Fruit fly (Drosophila melanogaster): Measurements from ENCODE around the gene CG13711.
A peak's percentile ranks its signal among the peaks of the same experiment; 100 is the strongest.

Gene CG13711

DNA sequence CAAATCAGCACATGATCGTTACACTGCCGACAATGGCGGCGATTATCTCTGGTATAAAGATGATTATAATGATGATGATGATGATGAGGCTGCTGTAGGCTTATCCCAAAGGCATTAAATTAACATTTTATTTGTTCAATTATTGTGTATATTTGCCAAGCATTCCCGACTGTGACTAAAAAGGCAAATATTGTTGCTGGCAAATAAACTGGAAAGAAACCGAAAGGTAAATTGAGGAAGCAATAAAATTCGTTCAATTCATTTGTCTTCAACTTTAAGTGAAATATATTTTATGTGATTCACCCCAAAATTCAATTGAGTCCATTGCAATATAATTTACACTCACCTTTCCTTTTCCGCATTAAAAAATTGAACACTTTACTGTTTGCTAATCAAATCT lies 9.6 kb upstream of the CG13711 start:
- no peak for TF ChIP-seq CG34367 (tag; optimal IDR thresholded peaks at IDR 0.05)
- TF ChIP-seq CG13204 (GFP tag; optimal IDR thresholded peaks at IDR 0.05): no peak
- TF ChIP-seq CG4496 (GFP tag; IDR thresholded peaks at IDR 0.05): no peak
- TF ChIP-seq EcR (GFP tag; optimal IDR thresholded peaks at IDR 0.05): no peak
- TF ChIP-seq fd96Ca (GFP tag; IDR thresholded peaks at IDR 0.05): no peak
- TF ChIP-seq Ets98B (GFP tag; IDR thresholded peaks at IDR 0.05): no peak

DNA sequence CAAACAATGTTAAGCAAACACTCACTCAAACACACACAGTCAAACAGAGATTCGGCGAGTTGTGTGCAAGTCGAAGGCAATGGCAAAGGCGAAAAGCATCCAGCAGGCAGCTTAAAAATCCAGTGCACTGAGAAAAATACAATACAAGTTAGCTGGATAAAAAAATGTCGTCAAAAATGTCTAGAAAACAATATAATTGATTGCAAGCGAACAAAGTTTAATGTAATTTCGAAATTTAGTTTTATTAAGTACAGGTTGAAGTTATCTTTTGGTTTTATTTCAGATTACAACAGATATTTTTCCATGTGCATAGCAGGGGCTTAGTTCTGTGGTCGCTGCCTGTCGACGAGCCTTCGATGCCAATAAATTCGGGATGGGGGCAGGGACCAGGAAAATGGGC lies 8.6 kb upstream of the CG13711 start:
- TF ChIP-seq CG12605 (GFP tag; IDR thresholded peaks at IDR 0.05) (no peak), CG32121 (GFP tag; IDR thresholded peaks at IDR 0.05) (no peak), CG4496 (GFP tag; IDR thresholded peaks at IDR 0.05) (peak; percentile 62; the same call in 1 of the 3 replicates), CG34367 (tag; optimal IDR thresholded peaks at IDR 0.05) (peak; percentile 52), CG8159 (tag; optimal IDR thresholded peaks at IDR 0.05) (peak; percentile 66), Ets98B (GFP tag; IDR thresholded peaks at IDR 0.05) (peak; percentile 41; the same call in 1 of the 2 replicates), Pif1B (GFP tag; optimal IDR thresholded peaks at IDR 0.05) (peak; percentile 45), Pif1A (GFP tag; optimal IDR thresholded peaks at IDR 0.05) (peak; percentile 53), fd96Ca (GFP tag; IDR thresholded peaks at IDR 0.05) (no peak), CG17806 (tag; optimal IDR thresholded peaks at IDR 0.05) (peak; percentile 68), CG13204 (GFP tag; optimal IDR thresholded peaks at IDR 0.05) (no peak), gl (tag; optimal IDR thresholded peaks at IDR 0.05) (no peak), rn (GFP tag; IDR thresholded peaks at IDR 0.05) (no peak), CG14655 (GFP tag; optimal IDR thresholded peaks at IDR 0.05) (peak; percentile 62), CG9948 (tag; optimal IDR thresholded peaks at IDR 0.05) (peak; percentile 68), D1 (tag; optimal IDR thresholded peaks at IDR 0.05) (peak; percentile 25), CG8301 (tag; optimal IDR thresholded peaks at IDR 0.05) (peak; percentile 62), CG15710 (tag; optimal IDR thresholded peaks at IDR 0.05) (peak; percentile 58), Snoo (tag; optimal IDR thresholded peaks at IDR 0.05) (peak; percentile 2), EcR (GFP tag; optimal IDR thresholded peaks at IDR 0.05) (no peak), CG10348 (GFP tag; IDR thresholded peaks at IDR 0.05) (no peak)

DNA sequence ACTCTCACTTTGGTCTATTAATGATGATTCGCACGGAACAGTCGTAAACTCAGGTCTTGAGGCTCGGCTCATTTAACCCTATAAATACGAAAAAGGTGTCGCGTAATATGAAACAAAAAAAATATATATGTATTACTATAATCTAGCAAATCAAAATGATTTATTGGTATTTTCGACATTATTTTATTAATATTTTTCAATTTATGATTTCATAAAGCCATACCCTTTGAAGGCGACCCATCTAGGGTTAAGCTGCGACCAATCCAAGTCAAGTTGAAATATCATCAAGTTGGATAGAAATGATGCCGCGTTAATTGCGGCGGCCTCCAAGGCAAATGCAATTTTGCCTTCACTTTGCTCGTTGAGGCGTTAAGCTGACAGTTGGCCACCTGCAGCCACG lies 6.9 kb upstream of the CG13711 start:
- TF ChIP-seq CG8301 (tag; optimal IDR thresholded peaks at IDR 0.05): peak; percentile 9
- peak; percentile 29 for TF ChIP-seq CG8159 (tag; optimal IDR thresholded peaks at IDR 0.05)
- TF ChIP-seq fd96Ca (GFP tag; IDR thresholded peaks at IDR 0.05): no peak
- peak; percentile 23 for TF ChIP-seq CG17806 (tag; optimal IDR thresholded peaks at IDR 0.05)
- no peak for TF ChIP-seq CG10348 (GFP tag; IDR thresholded peaks at IDR 0.05)
- peak; percentile 8 for TF ChIP-seq CG9948 (tag; optimal IDR thresholded peaks at IDR 0.05)
- TF ChIP-seq CG14655 (GFP tag; optimal IDR thresholded peaks at IDR 0.05): peak; percentile 28

- TF ChIP-seq Pif1B (GFP tag; optimal IDR thresholded peaks at IDR 0.05) (no peak), CG13204 (GFP tag; optimal IDR thresholded peaks at IDR 0.05) (no peak), CG17806 (tag; optimal IDR thresholded peaks at IDR 0.05) (no peak), Snoo (tag; optimal IDR thresholded peaks at IDR 0.05) (no peak), CG32121 (GFP tag; IDR thresholded peaks at IDR 0.05) (no peak), Ets98B (GFP tag; IDR thresholded peaks at IDR 0.05) (no peak), CG4496 (GFP tag; IDR thresholded peaks at IDR 0.05) (no peak), CG15710 (tag; optimal IDR thresholded peaks at IDR 0.05) (no peak), Pif1A (GFP tag; optimal IDR thresholded peaks at IDR 0.05) (no peak), EcR (GFP tag; optimal IDR thresholded peaks at IDR 0.05) (no peak), D1 (tag; optimal IDR thresholded peaks at IDR 0.05) (no peak), CG9948 (tag; optimal IDR thresholded peaks at IDR 0.05) (no peak), rn (GFP tag; IDR thresholded peaks at IDR 0.05) (no peak), CG34367 (tag; optimal IDR thresholded peaks at IDR 0.05) (no peak), CG12605 (GFP tag; IDR thresholded peaks at IDR 0.05) (no peak), CG14655 (GFP tag; optimal IDR thresholded peaks at IDR 0.05) (no peak), CG8301 (tag; optimal IDR thresholded peaks at IDR 0.05) (no peak), fd96Ca (GFP tag; IDR thresholded peaks at IDR 0.05) (no peak)
These were observed 4.0 kb upstream of the CG13711 start, which contains the start of gene CG12493 for dm6 chr3L:4753638-4754037. Gene CG12493, minus strand, starts transcription at chr3L:4753738.

dm6 chr3L:4776432-4776831 lies 18.7 kb downstream of the CG13711 start:
- no peak for TF ChIP-seq CG14655 (GFP tag; optimal IDR thresholded peaks at IDR 0.05)
- no peak for TF ChIP-seq Ets98B (GFP tag; IDR thresholded peaks at IDR 0.05)
- TF ChIP-seq Snoo (tag; optimal IDR thresholded peaks at IDR 0.05): no peak
- TF ChIP-seq Pif1A (GFP tag; optimal IDR thresholded peaks at IDR 0.05): no peak
- no peak for TF ChIP-seq fd96Ca (GFP tag; IDR thresholded peaks at IDR 0.05)
- TF ChIP-seq CG15710 (tag; optimal IDR thresholded peaks at IDR 0.05): no peak
- no peak for TF ChIP-seq CG8159 (tag; optimal IDR thresholded peaks at IDR 0.05)
- TF ChIP-seq CG10348 (GFP tag; IDR thresholded peaks at IDR 0.05): no peak
- TF ChIP-seq CG13204 (GFP tag; optimal IDR thresholded peaks at IDR 0.05): no peak
- no peak for TF ChIP-seq CG34367 (tag; optimal IDR thresholded peaks at IDR 0.05)
- TF ChIP-seq rn (GFP tag; IDR thresholded peaks at IDR 0.05): no peak
- TF ChIP-seq D1 (tag; optimal IDR thresholded peaks at IDR 0.05): no peak
- TF ChIP-seq CG12605 (GFP tag; IDR thresholded peaks at IDR 0.05): no peak
- no peak for TF ChIP-seq gl (tag; optimal IDR thresholded peaks at IDR 0.05)
- no peak for TF ChIP-seq CG32121 (GFP tag; IDR thresholded peaks at IDR 0.05)
- no peak for TF ChIP-seq CG17806 (tag; optimal IDR thresholded peaks at IDR 0.05)
- no peak for TF ChIP-seq CG8301 (tag; optimal IDR thresholded peaks at IDR 0.05)

dm6 chr3L:4800641-4801040 lies 43.0 kb downstream of the CG13711 start:
- no peak for TF ChIP-seq Ets98B (GFP tag; IDR thresholded peaks at IDR 0.05)
- no peak for TF ChIP-seq CG9948 (tag; optimal IDR thresholded peaks at IDR 0.05)
- TF ChIP-seq CG8301 (tag; optimal IDR thresholded peaks at IDR 0.05): no peak
- no peak for TF ChIP-seq CG32121 (GFP tag; IDR thresholded peaks at IDR 0.05)
- TF ChIP-seq CG4496 (GFP tag; IDR thresholded peaks at IDR 0.05): no peak
- no peak for TF ChIP-seq CG12605 (GFP tag; IDR thresholded peaks at IDR 0.05)
- peak; percentile 14; the same call in 1 of the 3 replicates for TF ChIP-seq fd96Ca (GFP tag; IDR thresholded peaks at IDR 0.05)
